Worm (Caenorhabditis elegans) whole organism, midembryonic: Measurements from ENCODE around the gene ttr-24.

Experiments
- T22C8.4 ChIP-seq: fragments of 200-800 bp; sonication (Bioruptor generic); IDR thresholded peaks from 2 replicates; pipeline ENCODE4 v1.3.6; 2022; ENCODE audit warnings: missing genetic modification characterization, missing compliant biosample characterization
- cog-1 ChIP-seq: sonication (generic microtip); optimal IDR thresholded peaks from 2 replicates; lab custom pipeline; 2016; ENCODE audit warnings: missing genetic modification characterization, missing compliant biosample characterization
- flt-1 ChIP-seq: fragments of 200-800 bp; sonication (Bioruptor generic); IDR thresholded peaks from 2 replicates; pipeline ENCODE4 v1.3.6; 2022; ENCODE audit warnings: missing genetic modification characterization, missing compliant biosample characterization
- klf-2 ChIP-seq: fragments of 200-800 bp; sonication (Bioruptor generic); conservative IDR thresholded peaks from 2 replicates; pipeline ENCODE4 v1.3.6; 2022; ENCODE audit warnings: missing genetic modification reagents, missing genetic modification characterization, missing compliant biosample characterization
- med-1 ChIP-seq: sonication (generic microtip); optimal IDR thresholded peaks from 2 replicates; lab custom pipeline; 2017; ENCODE audit warnings: missing genetic modification characterization, mild to moderate bottlenecking, missing compliant biosample characterization, antibody characterized with exemption, missing genetic modification reagents; ENCODE audit not compliant: insufficient read depth
- ref-1 ChIP-seq: fragments of 200-800 bp; sonication (Bioruptor generic); conservative IDR thresholded peaks from 2 replicates; pipeline ENCODE4 v1.3.6; 2022; ENCODE audit warnings: missing genetic modification reagents, missing genetic modification characterization, missing compliant biosample characterization
- tab-1 ChIP-seq: fragments of 200-800 bp; sonication (Bioruptor generic); IDR thresholded peaks from 2 replicates; pipeline ENCODE4 v1.3.6; 2022; ENCODE audit warnings: missing genetic modification characterization, missing compliant biosample characterization
- ztf-23 ChIP-seq: fragments of 200-800 bp; sonication (Bioruptor generic); IDR thresholded peaks from 2 replicates; pipeline ENCODE4 v1.3.6; 2022; ENCODE audit warnings: missing genetic modification reagents, missing genetic modification characterization, missing compliant biosample characterization
- ztf-29 ChIP-seq: fragments of 200-800 bp; sonication (Bioruptor generic); IDR thresholded peaks from 2 replicates; pipeline ENCODE4 v1.3.6; 2022; ENCODE audit warnings: missing genetic modification reagents, missing genetic modification characterization, missing compliant biosample characterization

The ttr-24 gene

DNA sequence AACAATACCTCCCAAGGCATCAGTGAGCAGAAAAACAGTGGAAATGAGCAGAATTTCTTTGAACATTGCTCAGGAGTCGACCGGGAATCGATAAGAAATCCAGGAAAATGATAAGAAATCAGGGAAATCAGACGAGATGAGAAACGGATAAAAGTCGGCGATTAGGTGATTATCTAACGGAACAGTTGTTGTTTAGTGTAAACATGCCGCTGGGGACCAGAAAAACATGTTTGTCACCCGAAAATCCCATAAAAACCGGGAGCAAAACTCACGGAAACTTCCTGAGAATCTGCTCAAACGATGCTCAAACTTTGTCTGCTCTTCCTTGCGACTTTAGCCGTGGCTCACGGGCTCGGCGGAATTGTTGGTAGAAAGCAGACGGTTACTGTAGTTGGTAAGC lies at the start of gene ttr-24, which contains the start of gene ttr-25:
ttr-24 (minus strand) TSS at position 156 of the 400 bp plus-strand sequence.
ttr-25 (plus strand) TSS at position 227 of the 400 bp plus-strand sequence.
- TF ChIP-seq med-1 (GFP tag; lab: Kevin White, UChicago) (no peak), ztf-29 (GFP tag; lab: Robert Waterston, UW) (no peak), T22C8.4 (no peak), flt-1 (GFP tag; lab: Robert Waterston, UW) (no peak), klf-2 (GFP tag; lab: Robert Waterston, UW) (no peak), tab-1 (no peak), cog-1 (no peak), ztf-23 (no peak), ref-1 (no peak)

- TF ChIP-seq ztf-23 (no peak), T22C8.4 (peak; percentile 65)
Measured at ce11 chrV:18605510-18605909, 49.1 kb upstream of the ttr-24 start.

ce11 chrV:18597779-18598178 lies 41.3 kb upstream of the ttr-24 start:
- peak; percentile 76 for TF ChIP-seq ztf-29 (GFP tag; lab: Robert Waterston, UW)
- no peak for TF ChIP-seq flt-1 (GFP tag; lab: Robert Waterston, UW)

- no peak for TF ChIP-seq med-1 (GFP tag; lab: Kevin White, UChicago)
- TF ChIP-seq flt-1 (GFP tag; lab: Robert Waterston, UW): 0 out of 2 replicates have a peak, but pooled peaks have one; percentile 38
- TF ChIP-seq tab-1: no peak
- TF ChIP-seq ztf-29 (GFP tag; lab: Robert Waterston, UW): no peak
- TF ChIP-seq ztf-23: 0 out of 2 replicates have a peak, but pooled peaks have one; percentile 8
- peak; percentile 2 for TF ChIP-seq cog-1
- no peak for TF ChIP-seq ref-1
- no peak for TF ChIP-seq T22C8.4
Measured at ce11 chrV:18596240-18596639, 39.8 kb upstream of the ttr-24 start.

DNA sequence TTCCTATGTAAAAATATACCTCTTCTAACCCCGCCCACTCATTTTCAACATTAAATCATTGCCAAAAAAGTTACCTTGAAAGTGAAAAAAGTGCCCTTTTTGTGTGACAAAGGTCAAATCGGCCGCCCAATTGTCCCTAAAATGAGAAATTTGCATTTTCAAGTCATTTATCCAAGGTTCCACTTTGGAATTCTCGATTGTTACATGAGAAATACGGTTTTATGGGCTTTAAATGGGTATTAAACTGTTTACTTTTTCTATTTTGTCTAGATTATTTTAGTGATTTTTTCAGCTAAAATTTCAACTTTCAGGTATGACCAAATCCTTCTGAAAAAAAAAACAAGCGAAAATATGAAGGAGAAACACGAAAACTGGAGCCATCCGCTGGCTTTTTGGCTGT lies 36.0 kb upstream of the ttr-24 start, which contains the start of gene grdn-1:
grdn-1 (plus strand) TSS at position 301 of the 400 bp plus-strand sequence.
- TF ChIP-seq T22C8.4 (no peak), ref-1 (no peak), klf-2 (GFP tag; lab: Robert Waterston, UW) (no peak), flt-1 (GFP tag; lab: Robert Waterston, UW) (no peak), tab-1 (no peak)

- TF ChIP-seq flt-1 (GFP tag; lab: Robert Waterston, UW): 0 out of 2 replicates have a peak, but pooled peaks have one; percentile 55
- TF ChIP-seq tab-1: 0 out of 2 replicates have a peak, but pooled peaks have one; percentile 33
- TF ChIP-seq ztf-23: no peak
- TF ChIP-seq ref-1: no peak
- TF ChIP-seq med-1 (GFP tag; lab: Kevin White, UChicago): no peak
- no peak for TF ChIP-seq ztf-29 (GFP tag; lab: Robert Waterston, UW)
- TF ChIP-seq cog-1: peak; percentile 71
- TF ChIP-seq klf-2 (GFP tag; lab: Robert Waterston, UW): no peak
- TF ChIP-seq T22C8.4: peak; percentile 78
Measured at ce11 chrV:18589585-18589984, 33.1 kb upstream of the ttr-24 start.

DNA sequence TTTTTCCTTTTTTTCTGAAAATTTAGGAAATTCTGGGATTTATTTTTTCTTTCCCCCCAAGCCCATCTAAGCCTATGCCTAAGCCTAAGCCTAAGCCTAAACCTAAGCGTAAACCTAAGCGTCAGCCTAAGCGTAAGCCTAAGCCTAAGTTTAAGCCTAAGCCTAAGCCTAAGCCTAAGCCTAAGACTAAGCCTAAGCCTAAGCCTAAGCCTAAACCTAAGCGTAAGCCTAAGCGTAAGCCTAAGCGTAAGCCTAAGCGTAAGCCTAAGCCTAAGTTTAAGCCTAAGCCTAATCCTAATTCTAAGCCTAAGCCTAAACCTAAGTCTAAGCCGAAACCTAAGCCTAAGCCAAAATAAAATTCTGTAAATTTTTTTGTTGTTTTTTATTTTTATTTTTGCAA lies 31.5 kb upstream of the ttr-24 start:
- TF ChIP-seq cog-1 (no peak), ztf-29 (GFP tag; lab: Robert Waterston, UW) (peak; percentile 81), med-1 (GFP tag; lab: Kevin White, UChicago) (no peak)

- TF ChIP-seq flt-1 (GFP tag; lab: Robert Waterston, UW) (no peak), ztf-23 (no peak), T22C8.4 (no peak), tab-1 (no peak), ztf-29 (GFP tag; lab: Robert Waterston, UW) (no peak), klf-2 (GFP tag; lab: Robert Waterston, UW) (no peak), med-1 (GFP tag; lab: Kevin White, UChicago) (no peak), cog-1 (no peak), ref-1 (no peak)
Measured at ce11 chrV:18586954-18587353, 30.5 kb upstream of the ttr-24 start.

DNA sequence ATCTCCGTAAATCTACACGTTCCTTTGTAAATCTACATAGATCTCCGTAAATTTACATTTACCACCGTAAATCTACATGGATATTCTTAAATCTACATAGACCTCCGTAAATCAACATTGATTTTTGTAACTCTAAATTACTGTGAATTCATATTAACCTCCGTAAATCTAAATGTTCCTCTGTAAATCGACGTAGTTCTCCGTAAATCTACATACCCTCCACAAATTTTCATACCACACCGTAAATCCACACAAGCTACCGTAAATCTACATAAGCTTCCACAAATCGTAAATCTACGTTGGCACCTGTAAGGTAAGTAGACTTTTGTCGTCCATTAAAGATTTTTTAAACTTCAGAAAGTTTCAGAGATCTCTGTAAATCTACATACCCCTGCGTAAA lies 28.7 kb upstream of the ttr-24 start:
- TF ChIP-seq ztf-23 (no peak), med-1 (GFP tag; lab: Kevin White, UChicago) (no peak), flt-1 (GFP tag; lab: Robert Waterston, UW) (no peak)

DNA sequence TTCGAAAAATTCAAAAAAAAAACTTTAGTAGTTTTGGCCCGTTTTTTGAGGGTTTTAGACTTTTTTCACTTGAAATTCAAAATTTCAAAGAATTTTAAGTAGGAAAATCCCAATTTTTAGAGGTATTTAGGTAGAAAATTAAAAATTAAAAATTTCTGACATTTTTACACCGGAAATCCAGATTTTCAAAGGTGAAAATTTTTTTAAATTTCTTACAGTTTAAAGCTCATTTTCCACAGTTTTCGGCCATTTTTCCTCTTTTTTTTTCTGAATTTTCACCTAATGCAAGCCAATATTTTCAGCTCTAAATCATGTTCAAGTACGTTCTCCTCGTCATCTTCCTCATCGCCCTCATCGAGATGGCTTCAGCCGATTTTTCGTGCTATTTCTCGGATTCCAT lies 25.9 kb upstream of the ttr-24 start, which contains the start of gene txt-14:
txt-14 (plus strand) TSS at position 301 of the 400 bp plus-strand sequence.
- TF ChIP-seq T22C8.4 (no peak), flt-1 (GFP tag; lab: Robert Waterston, UW) (no peak), klf-2 (GFP tag; lab: Robert Waterston, UW) (no peak)

ce11 chrV:18581393-18582113 lies 25.1 kb upstream of the ttr-24 start:
- TF ChIP-seq T22C8.4 (no peak), tab-1 (no peak), klf-2 (GFP tag; lab: Robert Waterston, UW) (no peak), cog-1 (no peak)
